Fruit fly (Drosophila melanogaster): ENCODE measurements around the gene PH4alphaMP.
A peak's percentile ranks its signal among the peaks of the same experiment; 100 is the strongest.

PH4alphaMP gene

dm6 chr3R:30464244-30464643, 31.7 kb downstream of the PH4alphaMP start:
- TF ChIP-seq CG10348 (GFP tag; IDR thresholded peaks at IDR 0.05) (no peak), CG8159 (tag; optimal IDR thresholded peaks at IDR 0.05) (no peak), CG14655 (GFP tag; optimal IDR thresholded peaks at IDR 0.05) (no peak), D1 (tag; optimal IDR thresholded peaks at IDR 0.05) (no peak), gl (tag; optimal IDR thresholded peaks at IDR 0.05) (no peak), fd96Ca (GFP tag; IDR thresholded peaks at IDR 0.05) (no peak), EcR (GFP tag; optimal IDR thresholded peaks at IDR 0.05) (no peak), rn (GFP tag; IDR thresholded peaks at IDR 0.05) (no peak), CG15710 (tag; optimal IDR thresholded peaks at IDR 0.05) (no peak), CG8301 (tag; optimal IDR thresholded peaks at IDR 0.05) (no peak), CG32121 (GFP tag; IDR thresholded peaks at IDR 0.05) (no peak), CG4496 (GFP tag; IDR thresholded peaks at IDR 0.05) (no peak)

dm6 chr3R:30461608-30462243, 34.2 kb downstream of the PH4alphaMP start:
- TF ChIP-seq CG17806 (tag; optimal IDR thresholded peaks at IDR 0.05) (peak; percentile 58), CG8159 (tag; optimal IDR thresholded peaks at IDR 0.05) (peak; percentile 66), EcR (GFP tag; optimal IDR thresholded peaks at IDR 0.05) (peak; percentile 58), CG15710 (tag; optimal IDR thresholded peaks at IDR 0.05) (peak; percentile 67), D1 (tag; optimal IDR thresholded peaks at IDR 0.05) (no peak), CG14655 (GFP tag; optimal IDR thresholded peaks at IDR 0.05) (no peak), Ets98B (GFP tag; IDR thresholded peaks at IDR 0.05) (peak; percentile 56; the same call in 1 of the 2 replicates), CG9948 (tag; optimal IDR thresholded peaks at IDR 0.05) (peak; percentile 55), CG34367 (tag; optimal IDR thresholded peaks at IDR 0.05) (peak; percentile 58), CG12605 (GFP tag; IDR thresholded peaks at IDR 0.05) (peak; percentile 65), CG4496 (GFP tag; IDR thresholded peaks at IDR 0.05) (peak; percentile 41; the same call in 2 of the 3 replicates), Pif1B (GFP tag; optimal IDR thresholded peaks at IDR 0.05) (peak; percentile 48), CG13204 (GFP tag; optimal IDR thresholded peaks at IDR 0.05) (peak; percentile 59), Pif1A (GFP tag; optimal IDR thresholded peaks at IDR 0.05) (no peak), gl (tag; optimal IDR thresholded peaks at IDR 0.05) (no peak), rn (GFP tag; IDR thresholded peaks at IDR 0.05) (no peak), CG10348 (GFP tag; IDR thresholded peaks at IDR 0.05) (no peak), Snoo (tag; optimal IDR thresholded peaks at IDR 0.05) (peak; percentile 36), CG8301 (tag; optimal IDR thresholded peaks at IDR 0.05) (peak; percentile 63), fd96Ca (GFP tag; IDR thresholded peaks at IDR 0.05) (no peak), CG32121 (GFP tag; IDR thresholded peaks at IDR 0.05) (peak; percentile 63)

dm6 chr3R:30460187-30460586, 35.8 kb downstream of the PH4alphaMP start:
- TF ChIP-seq CG4496 (GFP tag; IDR thresholded peaks at IDR 0.05) = 0 out of 3 replicates have a peak, but pooled peaks have one; percentile 13
- TF ChIP-seq CG10348 (GFP tag; IDR thresholded peaks at IDR 0.05) = no peak
- 0 out of 2 replicates have a peak, but pooled peaks have one; percentile 41 for TF ChIP-seq CG32121 (GFP tag; IDR thresholded peaks at IDR 0.05)

- no peak for TF ChIP-seq Pif1A (GFP tag; optimal IDR thresholded peaks at IDR 0.05)
- no peak for TF ChIP-seq D1 (tag; optimal IDR thresholded peaks at IDR 0.05)
- no peak for TF ChIP-seq Pif1B (GFP tag; optimal IDR thresholded peaks at IDR 0.05)
- TF ChIP-seq fd96Ca (GFP tag; IDR thresholded peaks at IDR 0.05) = no peak
- TF ChIP-seq CG9948 (tag; optimal IDR thresholded peaks at IDR 0.05) = no peak
- TF ChIP-seq CG34367 (tag; optimal IDR thresholded peaks at IDR 0.05) = no peak
- no peak for TF ChIP-seq CG15710 (tag; optimal IDR thresholded peaks at IDR 0.05)
- no peak for TF ChIP-seq rn (GFP tag; IDR thresholded peaks at IDR 0.05)
- no peak for TF ChIP-seq CG12605 (GFP tag; IDR thresholded peaks at IDR 0.05)
- TF ChIP-seq CG17806 (tag; optimal IDR thresholded peaks at IDR 0.05) = no peak
- TF ChIP-seq gl (tag; optimal IDR thresholded peaks at IDR 0.05) = no peak
- no peak for TF ChIP-seq CG13204 (GFP tag; optimal IDR thresholded peaks at IDR 0.05)
Measured at dm6 chr3R:30459066-30459935, 36.7 kb downstream of the PH4alphaMP start, which contains the start of the genes CG2224 and CDase. Gene CG2224, minus strand, starts transcription at chr3R:30459300. Gene CDase, plus strand, starts transcription at chr3R:30459521.

- no peak for TF ChIP-seq fd96Ca (GFP tag; IDR thresholded peaks at IDR 0.05)
- TF ChIP-seq CG13204 (GFP tag; optimal IDR thresholded peaks at IDR 0.05) = no peak
- TF ChIP-seq CG14655 (GFP tag; optimal IDR thresholded peaks at IDR 0.05) = no peak
Measured at dm6 chr3R:30455817-30456544, 40.0 kb downstream of the PH4alphaMP start, which contains the start of gene aralar1. Gene aralar1, minus strand, starts transcription at chr3R:30455867.

- TF ChIP-seq EcR (GFP tag; optimal IDR thresholded peaks at IDR 0.05) = no peak
Measured at dm6 chr3R:30454442-30454841, 41.5 kb downstream of the PH4alphaMP start.

Data from whole organism, pupa.